Worm (Caenorhabditis elegans) whole organism, early embryonic: ENCODE results near the gene Y34B4A.7.

ENCODE experiments used
- B0310.2 ChIP-seq: sonication (generic microtip); optimal IDR thresholded peaks from 2 replicates; lab custom pipeline; 2016; ENCODE audit warnings: mild to moderate bottlenecking, missing genetic modification characterization, missing compliant biosample characterization
- F13C5.2 ChIP-seq: sonication (generic microtip); optimal IDR thresholded peaks from 2 replicates; lab custom pipeline; 2017; ENCODE audit warnings: mild to moderate bottlenecking, missing genetic modification characterization, inconsistent platforms, missing compliant biosample characterization
- aly-1 ChIP-seq: sonication (generic microtip); optimal IDR thresholded peaks from 2 replicates; lab custom pipeline; 2016; ENCODE audit warnings: missing genetic modification characterization, missing compliant biosample characterization
- ama-1 ChIP-seq: fragments of 150-350 bp; optimal IDR thresholded peaks from 2 replicates; lab custom pipeline; 2014
- ceh-13 ChIP-seq: fragments of 200-800 bp; sonication (Bioruptor generic); optimal IDR thresholded peaks from 2 replicates; lab custom pipeline; 2018; ENCODE audit warnings: mild to moderate bottlenecking, missing genetic modification characterization, missing compliant biosample characterization
- flt-1 ChIP-seq: fragments of 200-800 bp; sonication (Bioruptor generic); IDR thresholded peaks from 2 replicates; pipeline ENCODE4 v1.3.6; 2022; ENCODE audit warnings: missing genetic modification characterization, missing compliant biosample characterization
- hmg-4 ChIP-seq: fragments of 200-800 bp; sonication (Bioruptor generic); optimal IDR thresholded peaks from 2 replicates; lab custom pipeline; 2018; ENCODE audit warnings: mild to moderate bottlenecking, missing genetic modification characterization, missing compliant biosample characterization
- scrt-1 ChIP-seq: fragments of 200-800 bp; sonication (Bioruptor generic); IDR thresholded peaks from 2 replicates; pipeline ENCODE4 v1.3.6; 2022; ENCODE audit warnings: missing genetic modification characterization, missing compliant biosample characterization
- sea-1 ChIP-seq: fragments of 200-800 bp; sonication (Bioruptor generic); conservative IDR thresholded peaks from 2 replicates; pipeline ENCODE4 v1.3.6; 2022; ENCODE audit warnings: missing genetic modification characterization, missing compliant biosample characterization
- tbx-11 ChIP-seq: fragments of 200-800 bp; sonication (Bioruptor generic); IDR thresholded peaks from 2 replicates; pipeline ENCODE4 v1.3.6; 2022; ENCODE audit warnings: missing genetic modification characterization, missing compliant biosample characterization
- tbx-37 ChIP-seq: fragments of 200-800 bp; sonication (Bioruptor generic); conservative IDR thresholded peaks from 2 replicates; pipeline ENCODE4 v1.3.6; 2022; ENCODE audit warnings: missing genetic modification reagents, missing genetic modification characterization, missing compliant biosample characterization
- tra-4 ChIP-seq: sonication (generic microtip); optimal IDR thresholded peaks from 2 replicates; lab custom pipeline; 2017; ENCODE audit warnings: missing genetic modification characterization, missing compliant biosample characterization

- TF ChIP-seq aly-1 (tag; lab: Kevin White, UChicago) (no peak), ama-1 (lab: Kevin White, UChicago) (no peak), tbx-11 (no peak), scrt-1 (GFP tag; lab: Robert Waterston, UW) (no peak), flt-1 (no peak), tra-4 (no peak), ceh-13 (GFP tag; lab: Kevin White, UChicago) (no peak), B0310.2 (tag; lab: Kevin White, UChicago) (no peak), tbx-37 (GFP tag; lab: Robert Waterston, UW) (no peak), sea-1 (GFP tag; lab: Robert Waterston, UW) (no peak), F13C5.2 (tag; lab: Kevin White, UChicago) (no peak), hmg-4 (GFP tag; lab: Kevin White, UChicago) (no peak)
Measured at ce11 chrX:5218323-5218722, 25.8 kb upstream of the Y34B4A.7 start.
